Worm (Caenorhabditis elegans): ENCODE measurements around the gene ucp-4.

Gene ucp-4

DNA sequence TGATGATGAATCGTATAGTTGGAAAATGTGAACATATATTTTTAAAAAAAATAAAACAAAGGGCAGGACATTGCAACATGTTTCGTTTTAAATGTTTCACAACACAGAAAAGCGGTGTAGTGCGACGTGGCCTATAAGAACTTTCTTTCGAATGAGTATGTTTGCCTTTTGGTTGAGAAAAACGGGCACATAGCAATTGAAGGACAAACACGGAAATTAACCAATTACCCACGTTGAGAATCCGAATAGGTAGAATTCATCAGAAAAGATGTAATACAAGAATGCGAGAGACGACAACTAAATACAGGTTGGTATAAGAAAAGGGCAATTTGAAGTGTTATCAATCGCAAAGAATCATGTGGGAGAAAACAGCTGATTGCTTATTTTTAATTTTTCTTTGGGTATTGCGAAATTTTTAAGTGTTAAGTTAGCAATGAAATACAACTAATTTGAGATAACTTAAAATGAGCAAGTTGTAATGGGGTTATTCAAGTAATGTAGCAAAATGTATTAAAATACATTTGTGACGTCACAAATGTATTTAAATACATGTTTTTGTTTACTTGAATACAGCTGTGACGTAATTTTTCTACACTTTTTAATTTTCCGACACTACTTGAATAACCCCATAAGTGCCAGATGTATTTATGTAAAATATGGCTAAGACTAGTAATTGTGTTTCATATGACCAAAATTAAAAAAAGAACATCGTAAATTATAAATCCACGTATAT lies 616 bp upstream of the ucp-4 start, which contains the start of gene acl-14:
acl-14 (minus strand) TSS at position 316 of the 733 bp plus-strand sequence.
- TF ChIP-seq elt-2 (tag; optimal IDR thresholded peaks at IDR 0.05) (peak; percentile 19), blmp-1 (tag; optimal IDR thresholded peaks at IDR 0.05) (peak; percentile 55), zip-4 (GFP tag; optimal IDR thresholded peaks at IDR 0.05) (peak; percentile 71), skn-1 (tag; optimal IDR thresholded peaks at IDR 0.05) (peak; percentile 23), lin-14 (GFP tag; optimal IDR thresholded peaks at IDR 0.05) (peak; percentile 33), unc-30 (tag; optimal IDR thresholded peaks at IDR 0.05) (no peak), pag-3 (tag; optimal IDR thresholded peaks at IDR 0.05; ENCODE audit: borderline replicate concordance, insufficient read depth) (peak; percentile 37), nhr-20 (tag; optimal IDR thresholded peaks at IDR 0.05) (peak; percentile 12), snu-23 (GFP tag; optimal IDR thresholded peaks at IDR 0.05) (no peak), elt-3 (tag; optimal IDR thresholded peaks at IDR 0.05) (peak in 2 of 6 experiments; percentile 26 to 84), nhr-71 (tag; optimal IDR thresholded peaks at IDR 0.05) (peak; percentile 21), nhr-19 (GFP tag; conservative IDR thresholded peaks at IDR 0.05) (no peak), nhr-85 (tag) (peak; percentile 89), efl-1 (optimal IDR thresholded peaks at IDR 0.05) (no peak), efl-1 (GFP tag; optimal IDR thresholded peaks at IDR 0.05 in 1 of 2) (peak in 1 of 2 experiments; percentile 45), lin-35 (GFP tag; optimal IDR thresholded peaks at IDR 0.05) (peak in 1 of 2 experiments; percentile 32), nhr-47 (tag; optimal IDR thresholded peaks at IDR 0.05) (no peak), pax-3 (tag; optimal IDR thresholded peaks at IDR 0.05) (peak; percentile 4)

DNA sequence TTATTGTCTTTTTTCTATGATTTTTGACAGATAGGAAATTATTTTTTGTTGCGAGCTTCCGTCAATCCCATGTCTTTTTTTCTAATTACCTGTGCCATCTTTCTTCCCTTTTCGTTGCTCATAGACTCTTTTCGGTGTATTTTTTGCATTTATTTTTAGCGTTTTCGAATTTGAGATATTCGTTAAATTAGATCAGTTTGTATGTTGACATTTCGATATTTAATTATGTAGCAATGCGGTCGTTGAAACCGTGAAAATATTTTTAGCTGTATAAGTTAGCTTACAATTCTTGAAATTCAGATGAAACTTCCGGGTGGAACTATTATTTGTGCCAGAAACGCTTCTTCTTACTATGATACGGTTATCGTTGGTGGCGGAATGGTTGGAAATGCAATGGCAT lies 2.4 kb downstream of the ucp-4 start, which contains the start of gene coq-6:
coq-6 (plus strand) TSS at position 301 of the 400 bp plus-strand sequence.
- TF ChIP-seq grh-1 (GFP tag; IDR thresholded peaks at IDR 0.05) (no peak), lin-13 (GFP tag; optimal IDR thresholded peaks at IDR 0.05) (no peak), sox-4 (tag; optimal IDR thresholded peaks at IDR 0.05) (no peak), nhr-85 (tag) (no peak), nhr-76 (tag; optimal IDR thresholded peaks at IDR 0.05) (no peak), unc-86 (tag; optimal IDR thresholded peaks at IDR 0.05) (no peak), ets-5 (GFP tag; IDR thresholded peaks at IDR 0.05) (no peak), dsc-1 (tag; optimal IDR thresholded peaks at IDR 0.05) (no peak), xbp-1 (tag; optimal IDR thresholded peaks at IDR 0.05) (no peak), hlh-4 (tag; optimal IDR thresholded peaks at IDR 0.05) (no peak), ceh-63 (GFP tag; optimal IDR thresholded peaks at IDR 0.05) (no peak), isw-1 (GFP tag; IDR thresholded peaks at IDR 0.05) (no peak), Y116A8C.19 (tag; optimal IDR thresholded peaks at IDR 0.05; ENCODE audit: borderline replicate concordance) (no peak), swsn-7 (tag; optimal IDR thresholded peaks at IDR 0.05) (no peak), ama-1 (optimal IDR thresholded peaks at IDR 0.05) (no peak)

DNA sequence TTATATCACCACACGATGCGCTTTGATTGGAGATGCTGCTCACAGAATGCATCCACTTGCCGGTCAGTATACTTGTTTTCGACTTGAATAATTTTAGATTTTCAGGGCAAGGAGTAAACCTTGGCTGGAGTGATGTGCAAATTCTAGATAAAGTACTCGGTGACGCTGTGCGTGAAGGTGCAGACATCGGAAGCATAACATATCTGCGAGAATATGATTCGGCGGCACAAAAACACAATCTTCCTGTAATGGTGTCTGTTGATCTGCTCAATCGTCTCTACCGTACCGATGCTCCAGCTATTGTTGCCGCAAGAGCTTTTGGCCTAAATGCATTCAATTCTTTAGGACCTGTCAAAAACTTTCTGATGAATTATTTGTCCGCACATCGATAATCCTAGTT lies 4.4 kb downstream of the ucp-4 start:
- no peak for TF ChIP-seq nhr-84 (tag; optimal IDR thresholded peaks at IDR 0.05)
- no peak for TF ChIP-seq sup-37 (GFP tag; optimal IDR thresholded peaks at IDR 0.05)
- peak; percentile 86 for TF ChIP-seq ama-1 (optimal IDR thresholded peaks at IDR 0.05)
- TF ChIP-seq fkh-8 (tag; optimal IDR thresholded peaks at IDR 0.05): peak; percentile 27
- peak; percentile 15 for TF ChIP-seq ztf-4 (tag; optimal IDR thresholded peaks at IDR 0.05)
- peak; percentile 63 for TF ChIP-seq nhr-47 (tag; optimal IDR thresholded peaks at IDR 0.05)
- peak; percentile 14 to 22 for TF ChIP-seq efl-1 (optimal IDR thresholded peaks at IDR 0.05)
- TF ChIP-seq efl-1 (GFP tag; optimal IDR thresholded peaks at IDR 0.05 in 1 of 2): peak in 1 of 2 experiments; percentile 0

DNA sequence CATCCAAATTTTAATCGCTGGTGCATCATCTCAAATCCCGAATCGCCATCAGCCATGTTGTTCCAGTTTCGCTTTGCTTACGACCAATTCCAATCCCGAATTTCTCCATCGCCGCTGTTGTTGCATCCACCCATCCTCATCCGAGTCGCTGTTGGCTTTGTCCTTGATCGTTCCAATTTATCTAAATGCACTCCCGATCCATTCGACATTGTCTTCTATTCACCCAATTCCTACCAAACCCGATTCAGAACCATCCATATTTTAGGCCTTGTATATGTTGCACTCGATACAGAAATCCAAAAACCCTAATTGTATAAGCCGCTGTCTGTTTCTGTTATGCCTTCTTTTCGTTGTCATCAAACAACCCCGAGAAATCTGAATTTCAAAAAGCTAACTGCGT lies 6.2 kb downstream of the ucp-4 start:
- TF ChIP-seq grh-1 (GFP tag; IDR thresholded peaks at IDR 0.05): peak; percentile 56
- peak; percentile 9 for TF ChIP-seq C16A3.4 (tag; optimal IDR thresholded peaks at IDR 0.05)
- TF ChIP-seq ceh-63 (GFP tag; optimal IDR thresholded peaks at IDR 0.05): peak; percentile 23
- no peak for TF ChIP-seq ceh-88 (GFP tag; IDR thresholded peaks at IDR 0.05)
- TF ChIP-seq ztf-11 (tag; optimal IDR thresholded peaks at IDR 0.05): no peak
- peak; percentile 20 for TF ChIP-seq rnt-1 (tag; optimal IDR thresholded peaks at IDR 0.05)
- no peak for TF ChIP-seq C04F5.9 (tag; optimal IDR thresholded peaks at IDR 0.05)
- TF ChIP-seq fos-1 (tag; optimal IDR thresholded peaks at IDR 0.05): no peak
- TF ChIP-seq aly-2 (tag; optimal IDR thresholded peaks at IDR 0.05): no peak
- no peak for TF ChIP-seq ceh-90 (tag; optimal IDR thresholded peaks at IDR 0.05)
- peak; percentile 23 for TF ChIP-seq nhr-71 (tag; optimal IDR thresholded peaks at IDR 0.05)
- peak; percentile 3 for TF ChIP-seq unc-86 (tag; optimal IDR thresholded peaks at IDR 0.05)
- no peak for TF ChIP-seq sptf-1 (tag; optimal IDR thresholded peaks at IDR 0.05)
- TF ChIP-seq pqm-1 (tag; optimal IDR thresholded peaks at IDR 0.05): no peak
- TF ChIP-seq nhr-19 (GFP tag; conservative IDR thresholded peaks at IDR 0.05): peak; percentile 24; the same call in 1 of the 2 replicates
- no peak for TF ChIP-seq lin-35 (GFP tag; optimal IDR thresholded peaks at IDR 0.05)
- no peak for TF ChIP-seq zag-1 (tag; optimal IDR thresholded peaks at IDR 0.05)
